Worm (Caenorhabditis elegans): Measurements from ENCODE around the gene srx-115.

srx-115 gene

ce11 chrV:8789345-8789744, 17.6 kb downstream of the srx-115 start:
- no peak for TF ChIP-seq nfya-2 (GFP tag; IDR thresholded peaks at IDR 0.05)

- no peak for TF ChIP-seq ZK185.1 (tag; optimal IDR thresholded peaks at IDR 0.05; ENCODE audit: poor library complexity, severe bottlenecking)
- no peak for TF ChIP-seq tlf-1 (GFP tag; optimal IDR thresholded peaks at IDR 0.05)
- TF ChIP-seq hmg-20 (GFP tag; IDR thresholded peaks at IDR 0.05) = no peak
- no peak for TF ChIP-seq F57A8.1 (GFP tag; optimal IDR thresholded peaks at IDR 0.05)
- no peak for TF ChIP-seq mxl-1 (tag; optimal IDR thresholded peaks at IDR 0.05)
- no peak for TF ChIP-seq hlh-12 (tag; optimal IDR thresholded peaks at IDR 0.05)
- TF ChIP-seq ama-1 (optimal IDR thresholded peaks at IDR 0.05) = no peak
- TF ChIP-seq ama-1 (GFP tag; optimal IDR thresholded peaks at IDR 0.05) = no peak
- TF ChIP-seq madf-10 (tag; optimal IDR thresholded peaks at IDR 0.05) = no peak
- TF ChIP-seq chd-7 (tag; optimal IDR thresholded peaks at IDR 0.05) = no peak
- TF ChIP-seq attf-5 (GFP tag; optimal IDR thresholded peaks at IDR 0.05) = no peak
- TF ChIP-seq F39B2.1 (GFP tag; IDR thresholded peaks at IDR 0.05) = no peak
- TF ChIP-seq nhr-27 (tag; optimal IDR thresholded peaks at IDR 0.05) = no peak
- TF ChIP-seq let-607 (tag; optimal IDR thresholded peaks at IDR 0.05) = no peak
- no peak for TF ChIP-seq Y53F4B.3 (GFP tag; IDR thresholded peaks at IDR 0.05)
These were observed 21.1 kb downstream of the srx-115 start for ce11 chrV:8792814-8793213.

ce11 chrV:8795499-8795898, 23.8 kb downstream of the srx-115 start:
- TF ChIP-seq hlh-26 (GFP tag; conservative IDR thresholded peaks at IDR 0.05) = no peak
- TF ChIP-seq nhr-80 (tag; optimal IDR thresholded peaks at IDR 0.05) = peak; percentile 4
- TF ChIP-seq madf-8 (GFP tag; conservative IDR thresholded peaks at IDR 0.05) = no peak
- TF ChIP-seq nfya-2 (GFP tag; IDR thresholded peaks at IDR 0.05) = no peak
- no peak for TF ChIP-seq mcd-1 (GFP tag; IDR thresholded peaks at IDR 0.05)
- no peak for TF ChIP-seq ceh-91 (GFP tag; IDR thresholded peaks at IDR 0.05)

- no peak for TF ChIP-seq Y53F4B.3 (GFP tag; IDR thresholded peaks at IDR 0.05)
- TF ChIP-seq dpl-1 (GFP tag; optimal IDR thresholded peaks at IDR 0.05) = no peak
- TF ChIP-seq hlh-26 (GFP tag; conservative IDR thresholded peaks at IDR 0.05) = no peak
- no peak for TF ChIP-seq tbp1 (GFP tag; optimal IDR thresholded peaks at IDR 0.05)
- TF ChIP-seq ztf-22 (GFP tag; optimal IDR thresholded peaks at IDR 0.05) = no peak
- no peak for TF ChIP-seq ceh-58 (GFP tag; IDR thresholded peaks at IDR 0.05)
- peak; percentile 52 for TF ChIP-seq nhr-80 (tag; optimal IDR thresholded peaks at IDR 0.05)
- no peak for TF ChIP-seq repo-1 (tag; optimal IDR thresholded peaks at IDR 0.05)
- TF ChIP-seq ztf-25 (GFP tag; IDR thresholded peaks at IDR 0.05) = no peak
These were observed 24.5 kb downstream of the srx-115 start for ce11 chrV:8796246-8796645.

ce11 chrV:8796889-8797288, 25.2 kb downstream of the srx-115 start:
- no peak for TF ChIP-seq B0336.3 (GFP tag; IDR thresholded peaks at IDR 0.05)
- no peak for TF ChIP-seq nfya-1 (tag; optimal IDR thresholded peaks at IDR 0.05; ENCODE audit: borderline replicate concordance, insufficient read depth)
- no peak for TF ChIP-seq B0035.1 (tag; optimal IDR thresholded peaks at IDR 0.05)
- TF ChIP-seq F10E7.11 (tag; optimal IDR thresholded peaks at IDR 0.05) = no peak
- no peak for TF ChIP-seq ceh-58 (GFP tag; IDR thresholded peaks at IDR 0.05)
- no peak for TF ChIP-seq B0261.1 (tag; optimal IDR thresholded peaks at IDR 0.05)
- TF ChIP-seq sptf-2 (GFP tag; optimal IDR thresholded peaks at IDR 0.05) = no peak
- no peak for TF ChIP-seq pbrm-1 (GFP tag; IDR thresholded peaks at IDR 0.05)
- no peak for TF ChIP-seq sea-2 (GFP tag; IDR thresholded peaks at IDR 0.05)
- TF ChIP-seq ceh-100 (GFP tag; IDR thresholded peaks at IDR 0.05) = no peak
- no peak for TF ChIP-seq let-607 (tag; optimal IDR thresholded peaks at IDR 0.05)
- no peak for TF ChIP-seq bed-1 (GFP tag; IDR thresholded peaks at IDR 0.05)
- TF ChIP-seq ets-4 (GFP tag; optimal IDR thresholded peaks at IDR 0.05) = no peak
- no peak for TF ChIP-seq egl-18 (GFP tag; IDR thresholded peaks at IDR 0.05)
- TF ChIP-seq mel-28 (tag; optimal IDR thresholded peaks at IDR 0.05; ENCODE audit: borderline replicate concordance) = no peak
- TF ChIP-seq F33H1.4 (GFP tag; IDR thresholded peaks at IDR 0.05) = no peak
- no peak for TF ChIP-seq unc-62 (GFP tag; optimal IDR thresholded peaks at IDR 0.05)
- no peak for TF ChIP-seq die-1 (tag; optimal IDR thresholded peaks at IDR 0.05)
- no peak for TF ChIP-seq dpff-1 (tag; optimal IDR thresholded peaks at IDR 0.05)

Measured in whole organism, young adult.